Worm (Caenorhabditis elegans) whole organism, midembryonic: Measurements from ENCODE around the gene R09H3.3.

Experiments
- T22C8.4 ChIP-seq: fragments of 200-800 bp; sonication (Bioruptor generic); IDR thresholded peaks from 2 replicates; pipeline ENCODE4 v1.3.6; 2022; ENCODE audit warnings: missing genetic modification characterization, missing compliant biosample characterization
- cog-1 ChIP-seq: sonication (generic microtip); optimal IDR thresholded peaks from 2 replicates; lab custom pipeline; 2016; ENCODE audit warnings: missing genetic modification characterization, missing compliant biosample characterization
- flt-1 ChIP-seq: fragments of 200-800 bp; sonication (Bioruptor generic); IDR thresholded peaks from 2 replicates; pipeline ENCODE4 v1.3.6; 2022; ENCODE audit warnings: missing genetic modification characterization, missing compliant biosample characterization
- klf-2 ChIP-seq: fragments of 200-800 bp; sonication (Bioruptor generic); conservative IDR thresholded peaks from 2 replicates; pipeline ENCODE4 v1.3.6; 2022; ENCODE audit warnings: missing genetic modification reagents, missing genetic modification characterization, missing compliant biosample characterization
- med-1 ChIP-seq: sonication (generic microtip); optimal IDR thresholded peaks from 2 replicates; lab custom pipeline; 2017; ENCODE audit warnings: missing genetic modification characterization, mild to moderate bottlenecking, missing compliant biosample characterization, antibody characterized with exemption, missing genetic modification reagents; ENCODE audit not compliant: insufficient read depth
- ref-1 ChIP-seq: fragments of 200-800 bp; sonication (Bioruptor generic); conservative IDR thresholded peaks from 2 replicates; pipeline ENCODE4 v1.3.6; 2022; ENCODE audit warnings: missing genetic modification reagents, missing genetic modification characterization, missing compliant biosample characterization
- tab-1 ChIP-seq: fragments of 200-800 bp; sonication (Bioruptor generic); IDR thresholded peaks from 2 replicates; pipeline ENCODE4 v1.3.6; 2022; ENCODE audit warnings: missing genetic modification characterization, missing compliant biosample characterization
- ztf-23 ChIP-seq: fragments of 200-800 bp; sonication (Bioruptor generic); IDR thresholded peaks from 2 replicates; pipeline ENCODE4 v1.3.6; 2022; ENCODE audit warnings: missing genetic modification reagents, missing genetic modification characterization, missing compliant biosample characterization
- ztf-29 ChIP-seq: fragments of 200-800 bp; sonication (Bioruptor generic); IDR thresholded peaks from 2 replicates; pipeline ENCODE4 v1.3.6; 2022; ENCODE audit warnings: missing genetic modification reagents, missing genetic modification characterization, missing compliant biosample characterization

- no peak for TF ChIP-seq ref-1 (GFP tag; lab: Robert Waterston, UW)
- no peak for TF ChIP-seq ztf-29 (GFP tag; lab: Robert Waterston, UW)
- TF ChIP-seq tab-1, result no peak
- TF ChIP-seq T22C8.4 (GFP tag; lab: Robert Waterston, UW), result no peak
- no peak for TF ChIP-seq cog-1 (tag; lab: Kevin White, UChicago)
- TF ChIP-seq flt-1 (GFP tag; lab: Robert Waterston, UW), result no peak
- no peak for TF ChIP-seq med-1 (GFP tag; lab: Kevin White, UChicago)
- no peak for TF ChIP-seq klf-2 (GFP tag; lab: Robert Waterston, UW)
- TF ChIP-seq ztf-23 (GFP tag; lab: Robert Waterston, UW), result no peak
Measured at ce11 chrX:1664925-1665324, 3.7 kb downstream of the R09H3.3 start, which contains the start of gene R09H3.2.
